Fruit fly (Drosophila melanogaster) whole organism, embryonic: ENCODE results near the gene caps.

Experiments used
- Abd-B ChIP-seq: fragments of 200-800 bp; sonication (Bioruptor generic); optimal IDR thresholded peaks from 2 replicates; lab custom pipeline; 2018; ENCODE audit warnings: missing biosample characterization, mild to moderate bottlenecking, missing genetic modification characterization, moderate library complexity
- B-H1 ChIP-seq: fragments of 200-800 bp; sonication (Bioruptor generic); IDR thresholded peaks from 3 replicates; pipeline ENCODE4 v1.3.6; 2022; ENCODE audit warnings: missing biosample characterization, missing genetic modification characterization
- C15 ChIP-seq: fragments of 200-800 bp; sonication (Bioruptor generic); IDR thresholded peaks from 3 replicates; pipeline ENCODE4 v1.3.6; 2022; ENCODE audit warnings: missing biosample characterization, missing genetic modification characterization
- CG10462 ChIP-seq: fragments of 200-800 bp; sonication (Bioruptor generic); optimal IDR thresholded peaks from 2 replicates; lab custom pipeline; 2016; ENCODE audit warnings: missing biosample characterization, missing genetic modification characterization
- CG11695 ChIP-seq: fragments of 200-800 bp; sonication (Bioruptor generic); IDR thresholded peaks from 3 replicates; pipeline ENCODE4 v1.3.6; 2022; ENCODE audit warnings: missing biosample characterization, missing genetic modification characterization
- CG12299 ChIP-seq: fragments of 200-800 bp; sonication (Bioruptor generic); optimal IDR thresholded peaks from 2 replicates; lab custom pipeline; 2018; ENCODE audit warnings: missing biosample characterization, mild to moderate bottlenecking, missing genetic modification characterization
- CG1529 ChIP-seq: fragments of 200-800 bp; sonication (Bioruptor generic); optimal IDR thresholded peaks from 3 replicates; lab custom pipeline; 2018; ENCODE audit warnings: missing biosample characterization, missing genetic modification characterization
- CG1602 ChIP-seq: fragments of 200-800 bp; sonication (Bioruptor generic); optimal IDR thresholded peaks from 3 replicates; lab custom pipeline; 2016; ENCODE audit warnings: missing biosample characterization, missing genetic modification characterization
- CG16813 ChIP-seq: fragments of 200-800 bp; sonication (Bioruptor generic); IDR thresholded peaks from 3 replicates; pipeline ENCODE4 v1.3.6; 2022; ENCODE audit warnings: missing biosample characterization, missing genetic modification characterization; ENCODE audit not compliant: partially characterized antibody
- CG16863 ChIP-seq: fragments of 200-800 bp; sonication (Bioruptor generic); optimal IDR thresholded peaks from 3 replicates; lab custom pipeline; 2016; ENCODE audit warnings: missing biosample characterization, missing genetic modification characterization
- CG17359 ChIP-seq: fragments of 200-800 bp; sonication (Bioruptor generic); optimal IDR thresholded peaks from 3 replicates; lab custom pipeline; 2018; ENCODE audit warnings: missing biosample characterization, mild to moderate bottlenecking, missing genetic modification characterization, moderate library complexity
- CG18011 ChIP-seq: fragments of 200-800 bp; sonication (Bioruptor generic); optimal IDR thresholded peaks from 2 replicates; lab custom pipeline; 2017; ENCODE audit warnings: missing biosample characterization, missing genetic modification characterization, mild to moderate bottlenecking, moderate library complexity, missing genotype
- CG31365 ChIP-seq: fragments of 200-800 bp; sonication (Bioruptor generic); optimal IDR thresholded peaks from 2 replicates; lab custom pipeline; 2018; ENCODE audit warnings: missing biosample characterization, mild to moderate bottlenecking, missing genetic modification characterization
- CG4854 ChIP-seq: fragments of 200-800 bp; sonication (Bioruptor generic); optimal IDR thresholded peaks from 2 replicates; lab custom pipeline; 2016; ENCODE audit warnings: missing biosample characterization, missing genetic modification characterization, inconsistent platforms
- CG7357 ChIP-seq: fragments of 200-800 bp; sonication (Bioruptor generic); IDR thresholded peaks from 3 replicates; pipeline ENCODE4 v1.3.6; 2022; ENCODE audit warnings: missing biosample characterization, missing genetic modification characterization
- CG7839 ChIP-seq: fragments of 200-800 bp; sonication (Bioruptor generic); optimal IDR thresholded peaks from 3 replicates; lab custom pipeline; 2018; ENCODE audit warnings: missing biosample characterization, mild to moderate bottlenecking, missing genetic modification characterization, moderate library complexity
- CG8388 ChIP-seq: fragments of 200-800 bp; sonication (Bioruptor generic); optimal IDR thresholded peaks from 2 replicates; lab custom pipeline; 2019; ENCODE audit warnings: missing biosample characterization, mild to moderate bottlenecking, missing genetic modification characterization, moderate library complexity
- CG9215 ChIP-seq: fragments of 200-800 bp; sonication (Bioruptor generic); IDR thresholded peaks from 2 replicates; pipeline ENCODE4 v1.3.6; 2022; ENCODE audit warnings: missing biosample characterization, missing genetic modification characterization
- CG9727 ChIP-seq: fragments of 200-800 bp; sonication (Bioruptor generic); optimal IDR thresholded peaks from 3 replicates; lab custom pipeline; 2017; ENCODE audit warnings: missing biosample characterization, mild to moderate bottlenecking, missing genetic modification characterization
- Dref ChIP-seq: fragments of 200-800 bp; sonication (Bioruptor generic); IDR thresholded peaks from 2 replicates; pipeline ENCODE4 v1.3.6; 2022; ENCODE audit warnings: missing biosample characterization, missing genetic modification characterization
- Ets65A ChIP-seq: fragments of 200-800 bp; sonication (Bioruptor generic); peaks from one replicate; lab custom pipeline; 2016; ENCODE audit warnings: missing biosample characterization, missing genetic modification characterization
- MBD-R2 ChIP-seq: fragments of 200-800 bp; sonication (Bioruptor generic); IDR thresholded peaks from 2 replicates; pipeline ENCODE4 v1.3.6; 2022; ENCODE audit warnings: missing biosample characterization, missing genetic modification characterization
- Med ChIP-seq: fragments of 200-800 bp; sonication (Bioruptor generic); peaks from one replicate; lab custom pipeline; 2016; ENCODE audit warnings: missing biosample characterization, missing genetic modification characterization, mild to moderate bottlenecking, inconsistent platforms, moderate library complexity
- NC2α ChIP-seq: fragments of 200-800 bp; sonication (Bioruptor generic); optimal IDR thresholded peaks from 2 replicates; lab custom pipeline; 2016; ENCODE audit warnings: missing biosample characterization, missing genetic modification characterization
- Opbp ChIP-seq: fragments of 200-800 bp; sonication (Bioruptor generic); IDR thresholded peaks from 3 replicates; pipeline ENCODE4 v1.3.6; 2022; ENCODE audit warnings: missing biosample characterization, missing genetic modification characterization; ENCODE audit not compliant: partially characterized antibody
- cas ChIP-seq: fragments of 200-800 bp; sonication (Bioruptor generic); IDR thresholded peaks from 2 replicates; pipeline ENCODE4 v1.3.6; 2022; ENCODE audit warnings: missing biosample characterization, missing genetic modification characterization
- chinmo ChIP-seq: fragments of 200-800 bp; sonication (Bioruptor generic); IDR thresholded peaks from 4 replicates; pipeline ENCODE4 v1.3.6; 2022; ENCODE audit warnings: missing biosample characterization, missing genetic modification characterization; ENCODE audit not compliant: partially characterized antibody
- chn ChIP-seq: fragments of 200-800 bp; sonication (Bioruptor generic); optimal IDR thresholded peaks from 2 replicates; lab custom pipeline; 2016; ENCODE audit warnings: missing biosample characterization, missing genetic modification characterization
- dmrt11E ChIP-seq: fragments of 200-800 bp; sonication (Bioruptor generic); optimal IDR thresholded peaks from 3 replicates; lab custom pipeline; 2018; ENCODE audit warnings: missing biosample characterization, mild to moderate bottlenecking, missing genetic modification characterization, moderate library complexity
- dmrt99B ChIP-seq: fragments of 200-800 bp; sonication (Bioruptor generic); optimal IDR thresholded peaks from 2 replicates; lab custom pipeline; 2018; ENCODE audit warnings: missing biosample characterization, mild to moderate bottlenecking, missing genetic modification characterization, moderate library complexity
- ems ChIP-seq: fragments of 200-800 bp; sonication (Bioruptor generic); optimal IDR thresholded peaks from 3 replicates; lab custom pipeline; 2016; ENCODE audit warnings: missing biosample characterization, missing genetic modification characterization
- en ChIP-seq: fragments of 200-800 bp; sonication (Bioruptor generic); optimal IDR thresholded peaks from 2 replicates; lab custom pipeline; 2016; ENCODE audit warnings: missing biosample characterization, missing genetic modification characterization
- eyg ChIP-seq: fragments of 200-800 bp; sonication (Bioruptor generic); optimal IDR thresholded peaks from 3 replicates; lab custom pipeline; 2016; ENCODE audit warnings: missing biosample characterization, missing genetic modification characterization
- fd3F ChIP-seq: fragments of 200-800 bp; sonication (Bioruptor generic); optimal IDR thresholded peaks from 2 replicates; lab custom pipeline; 2018; ENCODE audit warnings: missing biosample characterization, mild to moderate bottlenecking, missing genetic modification characterization, moderate library complexity
- fu2 ChIP-seq: fragments of 200-800 bp; sonication (Bioruptor generic); optimal IDR thresholded peaks from 2 replicates; lab custom pipeline; 2016; ENCODE audit warnings: missing biosample characterization, missing genetic modification characterization
- grau ChIP-seq: fragments of 200-800 bp; optimal IDR thresholded peaks from 3 replicates; lab custom pipeline; 2019; ENCODE audit warnings: missing biosample characterization, mild to moderate bottlenecking, missing genetic modification characterization, moderate library complexity
- grn ChIP-seq: fragments of 200-800 bp; sonication (Bioruptor generic); optimal IDR thresholded peaks from 3 replicates; lab custom pipeline; 2017; ENCODE audit warnings: missing biosample characterization, missing genetic modification characterization
- ind ChIP-seq: fragments of 200-800 bp; sonication (Bioruptor generic); optimal IDR thresholded peaks from 3 replicates; lab custom pipeline; 2016; ENCODE audit warnings: missing biosample characterization, missing genetic modification characterization
- kah ChIP-seq: fragments of 200-800 bp; sonication (Bioruptor generic); optimal IDR thresholded peaks from 2 replicates; lab custom pipeline; 2018; ENCODE audit warnings: missing biosample characterization, mild to moderate bottlenecking, missing genetic modification characterization
- lbe ChIP-seq: fragments of 200-800 bp; sonication (Bioruptor generic); optimal IDR thresholded peaks from 2 replicates; lab custom pipeline; 2016; ENCODE audit warnings: missing biosample characterization, mild to moderate bottlenecking, missing genetic modification characterization
- nau ChIP-seq: fragments of 200-800 bp; sonication (Bioruptor generic); optimal IDR thresholded peaks from 3 replicates; lab custom pipeline; 2017; ENCODE audit warnings: missing biosample characterization, mild to moderate bottlenecking, missing genetic modification characterization, missing genetic modification reagents
- nerfin-1 ChIP-seq: fragments of 200-800 bp; sonication (Bioruptor generic); optimal IDR thresholded peaks from 3 replicates; lab custom pipeline; 2019; ENCODE audit warnings: missing biosample characterization, mild to moderate bottlenecking, missing genetic modification characterization, moderate library complexity
- otp ChIP-seq: fragments of 200-800 bp; sonication (Bioruptor generic); IDR thresholded peaks from 3 replicates; pipeline ENCODE4, ENCODE4 v1.3.6; 2022; ENCODE audit warnings: missing biosample characterization, missing genetic modification characterization
- pita ChIP-seq: fragments of 200-800 bp; sonication (Bioruptor generic); optimal IDR thresholded peaks from 2 replicates; lab custom pipeline; 2017; ENCODE audit warnings: missing biosample characterization, mild to moderate bottlenecking, missing genetic modification characterization
- pnt ChIP-seq: fragments of 200-800 bp; sonication (Bioruptor generic); optimal IDR thresholded peaks from 3 replicates; lab custom pipeline; 2016; ENCODE audit warnings: missing biosample characterization, missing genetic modification characterization
- schlank ChIP-seq: fragments of 200-800 bp; sonication (Bioruptor generic); optimal IDR thresholded peaks from 2 replicates; lab custom pipeline; 2018; ENCODE audit warnings: missing biosample characterization, mild to moderate bottlenecking, missing genetic modification characterization
- sens ChIP-seq: fragments of 200-800 bp; sonication (Bioruptor generic); peaks from one replicate; lab custom pipeline; 2016; ENCODE audit warnings: missing biosample characterization, missing genetic modification characterization
- sna ChIP-seq: fragments of 200-800 bp; sonication (Bioruptor generic); IDR thresholded peaks from 2 replicates; pipeline ENCODE4 v1.3.6; 2022; ENCODE audit warnings: missing biosample characterization, missing genetic modification characterization; ENCODE audit not compliant: partially characterized antibody
- so ChIP-seq: fragments of 200-800 bp; sonication (Bioruptor generic); IDR thresholded peaks from 3 replicates; pipeline ENCODE4 v1.3.6; 2022; ENCODE audit warnings: missing biosample characterization, missing genetic modification characterization
- sob ChIP-seq: fragments of 200-800 bp; sonication (Bioruptor generic); IDR thresholded peaks from 2 replicates; pipeline ENCODE4 v1.3.6; 2022; ENCODE audit warnings: missing biosample characterization, missing genetic modification characterization
- wdn ChIP-seq: fragments of 200-800 bp; sonication (Bioruptor generic); IDR thresholded peaks from 2 replicates; pipeline ENCODE4 v1.3.6; 2022; ENCODE audit warnings: missing biosample characterization, missing genetic modification characterization
- wor ChIP-seq: fragments of 200-800 bp; sonication (Bioruptor generic); IDR thresholded peaks from 2 replicates; pipeline ENCODE4 v1.3.6; 2022; ENCODE audit warnings: missing biosample characterization, missing genetic modification characterization

The caps gene

dm6 chr3L:13189280-13189679 lies 39.2 kb upstream of the caps start (continued):
- TF ChIP-seq C15 (GFP tag; lab: Robert Waterston, UW): no peak
- TF ChIP-seq pita: no peak
- TF ChIP-seq sens (GFP tag; lab: Kevin White, UChicago): peak; percentile 95
- TF ChIP-seq CG1529: no peak
- peak; percentile 20; the same call in 1 of the 3 replicates for TF ChIP-seq CG7357 (GFP tag; lab: Robert Waterston, UW)
- TF ChIP-seq wdn (GFP tag; lab: Robert Waterston, UW): no peak
- TF ChIP-seq cas (GFP tag; lab: Robert Waterston, UW): no peak
- no peak for TF ChIP-seq schlank (tag; lab: Kevin White, UChicago)
- no peak for TF ChIP-seq lbe
- no peak; the same call in 1 of the 2 replicates for TF ChIP-seq sob (GFP tag; lab: Robert Waterston, UW)
- no peak for TF ChIP-seq CG31365 (tag; lab: Kevin White, UChicago)
- TF ChIP-seq CG4854 (GFP tag; lab: Kevin White, UChicago): no peak
- TF ChIP-seq CG17359 (tag; lab: Kevin White, UChicago): peak; percentile 19
- no peak for TF ChIP-seq nau (GFP tag; lab: Kevin White, UChicago)
- peak; percentile 63; the same call in 2 of the 3 replicates for TF ChIP-seq CG11695 (GFP tag; lab: Robert Waterston, UW)
- TF ChIP-seq grn (GFP tag; lab: Kevin White, UChicago): peak; percentile 87
- TF ChIP-seq chinmo (GFP tag; lab: Robert Waterston, UW): no peak
- TF ChIP-seq dmrt99B (tag; lab: Kevin White, UChicago): peak; percentile 57
- TF ChIP-seq NC2α (GFP tag; lab: Kevin White, UChicago): no peak
- no peak for TF ChIP-seq sna (GFP tag; lab: Robert Waterston, UW)
- no peak for TF ChIP-seq MBD-R2 (GFP tag; lab: Robert Waterston, UW)
- TF ChIP-seq eyg (GFP tag; lab: Kevin White, UChicago): no peak
- TF ChIP-seq CG10462 (GFP tag; lab: Kevin White, UChicago): no peak
- TF ChIP-seq dmrt11E (tag; lab: Kevin White, UChicago): peak; percentile 71
- peak; percentile 31 for TF ChIP-seq CG8388 (GFP tag; lab: Kevin White, UChicago)
- peak; percentile 9 for TF ChIP-seq CG1602 (GFP tag; lab: Kevin White, UChicago)
- TF ChIP-seq Opbp: no peak
- peak; percentile 44 for TF ChIP-seq ind (GFP tag; lab: Kevin White, UChicago)
- TF ChIP-seq Abd-B: no peak
- TF ChIP-seq fd3F (GFP tag; lab: Kevin White, UChicago): no peak
- no peak for TF ChIP-seq chn (GFP tag; lab: Kevin White, UChicago)
- TF ChIP-seq ems (GFP tag; lab: Kevin White, UChicago): peak; percentile 40
- TF ChIP-seq kah (GFP tag; lab: Kevin White, UChicago): no peak
- no peak for TF ChIP-seq CG16863 (GFP tag; lab: Kevin White, UChicago)
- peak; percentile 77 for TF ChIP-seq otp (GFP tag; lab: Robert Waterston, UW)
- no peak for TF ChIP-seq CG12299 (tag; lab: Kevin White, UChicago)

DNA sequence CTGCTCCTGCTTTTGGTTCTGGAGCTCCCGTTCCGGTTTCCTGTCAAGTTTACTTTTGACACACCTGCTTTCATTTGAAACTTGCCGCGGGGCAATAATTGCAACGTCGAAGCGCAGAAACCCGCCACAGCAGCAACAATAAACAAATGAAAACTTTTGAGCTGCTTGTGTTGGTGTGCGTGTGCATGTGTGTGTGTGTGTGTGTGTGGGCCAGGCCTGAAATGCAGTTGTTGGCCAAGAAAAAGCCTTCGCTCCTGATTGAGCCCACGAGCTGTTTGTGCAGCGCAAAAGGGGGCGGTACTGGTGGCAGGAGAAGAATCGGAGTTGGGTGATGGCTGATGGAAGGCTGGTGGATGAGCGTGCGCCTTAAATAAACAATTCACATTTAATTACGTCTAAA lies 32.3 kb upstream of the caps start:
- TF ChIP-seq Med (GFP tag; lab: Kevin White, UChicago) (peak; percentile 25), B-H1 (GFP tag; lab: Robert Waterston, UW) (no peak), pnt (GFP tag; lab: Kevin White, UChicago) (no peak), Ets65A (GFP tag; lab: Kevin White, UChicago) (peak; percentile 83), grau (tag; lab: Kevin White, UChicago) (no peak), so (GFP tag; lab: Robert Waterston, UW) (no peak), CG9727 (GFP tag; lab: Kevin White, UChicago) (no peak), nerfin-1 (tag; lab: Kevin White, UChicago) (no peak), CG18011 (GFP tag; lab: Kevin White, UChicago) (no peak), Dref (GFP tag; lab: Robert Waterston, UW) (no peak), CG9215 (GFP tag; lab: Robert Waterston, UW) (no peak), fu2 (GFP tag; lab: Kevin White, UChicago) (no peak), wor (no peak), CG16813 (GFP tag; lab: Robert Waterston, UW) (no peak), CG7839 (tag; lab: Kevin White, UChicago) (no peak), en (no peak), eyg (GFP tag; lab: Kevin White, UChicago) (no peak)
